Worm (Caenorhabditis elegans) whole organism, young adult: ENCODE data around the gene glb-34.

Source experiments
- B0019.2 ChIP-seq: fragments of 200-800 bp; sonication (Bioruptor generic); conservative IDR thresholded peaks from 2 replicates; pipeline ENCODE4 v1.3.6; 2022; ENCODE audit warnings: missing genetic modification reagents, missing genetic modification characterization, missing compliant biosample characterization
- B0261.1 ChIP-seq: sonication (generic microtip); optimal IDR thresholded peaks from 2 replicates; lab custom pipeline; 2016; ENCODE audit warnings: mild to moderate bottlenecking, missing genetic modification characterization, moderate library complexity, missing compliant biosample characterization
- B0336.3 ChIP-seq: fragments of 200-800 bp; sonication (Bioruptor generic); IDR thresholded peaks from 2 replicates; pipeline ENCODE4 v1.3.6; 2022; ENCODE audit warnings: missing genetic modification characterization, missing compliant biosample characterization
- C17E4.6 ChIP-seq: fragments of 200-800 bp; sonication (Bioruptor generic); IDR thresholded peaks from 2 replicates; pipeline ENCODE4 v1.3.6; 2022; ENCODE audit warnings: missing genetic modification reagents, missing genetic modification characterization, missing compliant biosample characterization
- F33H1.4 ChIP-seq: fragments of 200-800 bp; sonication (Bioruptor generic); IDR thresholded peaks from 2 replicates; pipeline ENCODE4 v1.3.6; 2022; ENCODE audit warnings: missing genetic modification reagents, missing genetic modification characterization, missing compliant biosample characterization
- F37B4.10 ChIP-seq: fragments of 200-800 bp; sonication (Bioruptor generic); IDR thresholded peaks from 2 replicates; pipeline ENCODE4 v1.3.6; 2022; ENCODE audit warnings: missing genetic modification characterization, missing compliant biosample characterization
- F52B5.7 ChIP-seq: sonication (generic microtip); optimal IDR thresholded peaks from 2 replicates; lab custom pipeline; 2016; ENCODE audit warnings: mild to moderate bottlenecking, missing genetic modification characterization, missing compliant biosample characterization
- F55B11.4 ChIP-seq: sonication (generic microtip); optimal IDR thresholded peaks from 2 replicates; lab custom pipeline; 2016; ENCODE audit warnings: missing compliant biosample characterization, missing genetic modification characterization, borderline replicate concordance; ENCODE audit not compliant: insufficient read depth
- K11D2.4 ChIP-seq: fragments of 200-800 bp; sonication (Bioruptor generic); IDR thresholded peaks from 2 replicates; pipeline ENCODE4 v1.3.6; 2022; ENCODE audit warnings: missing genetic modification reagents, missing genetic modification characterization, missing compliant biosample characterization
- K12H6.12 ChIP-seq: fragments of 200-800 bp; sonication (Bioruptor generic); optimal IDR thresholded peaks from 2 replicates; lab custom pipeline; 2018; ENCODE audit warnings: mild to moderate bottlenecking, missing genetic modification characterization, missing compliant biosample characterization
- T07F8.4 ChIP-seq: sonication (generic microtip); optimal IDR thresholded peaks from 2 replicates; lab custom pipeline; 2016; ENCODE audit warnings: mild to moderate bottlenecking, missing genetic modification characterization, moderate library complexity, missing compliant biosample characterization
- T26A5.8 ChIP-seq: sonication (generic microtip); optimal IDR thresholded peaks from 2 replicates; lab custom pipeline; 2016; ENCODE audit warnings: missing genetic modification characterization, missing compliant biosample characterization
- Y95B8A.8 ChIP-seq: fragments of 200-800 bp; sonication (Bioruptor generic); IDR thresholded peaks from 2 replicates; pipeline ENCODE4 v1.3.6; 2022; ENCODE audit warnings: missing genetic modification reagents, missing genetic modification characterization, missing compliant biosample characterization
- ZK185.1 ChIP-seq: sonication (generic microtip); optimal IDR thresholded peaks from 2 replicates; lab custom pipeline; 2016; ENCODE audit warnings: mild to moderate bottlenecking, missing genetic modification characterization, missing compliant biosample characterization; ENCODE audit not compliant: poor library complexity, severe bottlenecking
- aptf-2 ChIP-seq: fragments of 200-800 bp; sonication (Bioruptor generic); conservative IDR thresholded peaks from 2 replicates; pipeline ENCODE4 v1.3.6; 2022; ENCODE audit warnings: missing genetic modification reagents, missing genetic modification characterization, missing compliant biosample characterization
- atf-7 ChIP-seq: sonication (generic microtip); optimal IDR thresholded peaks from 2 replicates; lab custom pipeline; 2017; ENCODE audit warnings: mild to moderate bottlenecking, missing genetic modification characterization, missing compliant biosample characterization
- cebp-1 ChIP-seq, 2 experiments: fragments of 200-800 bp in 1 of 2; sonication (Bioruptor generic) in 1 of 2; sonication (generic microtip) in 1 of 2; IDR thresholded peaks in 1 of 2; optimal IDR thresholded peaks in 1 of 2; 2 replicates each; pipeline versions ENCODE4 v1.3.6 to Lab custom; 2017 to 2022; ENCODE audit warnings: missing compliant biosample characterization in 2 of 2, missing genetic modification characterization in 2 of 2, mild to moderate bottlenecking in 1 of 2, missing genetic modification reagents in 1 of 2, moderate library complexity in 1 of 2
- ceh-100 ChIP-seq: fragments of 200-800 bp; sonication (Bioruptor generic); IDR thresholded peaks from 2 replicates; pipeline ENCODE4 v1.3.6; 2022; ENCODE audit warnings: missing genetic modification reagents, missing genetic modification characterization, missing compliant biosample characterization
- ceh-27 ChIP-seq: fragments of 200-800 bp; sonication (Bioruptor generic); optimal IDR thresholded peaks from 2 replicates; lab custom pipeline; 2018; ENCODE audit warnings: mild to moderate bottlenecking, missing genetic modification characterization, moderate library complexity, missing compliant biosample characterization
- chd-7 ChIP-seq: sonication (generic microtip); optimal IDR thresholded peaks from 2 replicates; lab custom pipeline; 2016; ENCODE audit warnings: mild to moderate bottlenecking, missing genetic modification characterization, moderate library complexity, missing compliant biosample characterization
- dpff-1 ChIP-seq: sonication (generic microtip); optimal IDR thresholded peaks from 2 replicates; lab custom pipeline; 2017; ENCODE audit warnings: mild to moderate bottlenecking, missing genetic modification characterization, missing compliant biosample characterization
- efl-1 ChIP-seq: fragments of 150-350 bp; optimal IDR thresholded peaks from 2 replicates; lab custom pipeline; 2014; ENCODE audit warnings: missing biosample characterization, missing genetic modification reagents, missing genetic modification characterization
- ekl-4 ChIP-seq: fragments of 200-800 bp; sonication (Bioruptor generic); IDR thresholded peaks from 2 replicates; pipeline ENCODE4 v1.3.6; 2022; ENCODE audit warnings: missing genetic modification reagents, missing genetic modification characterization, missing compliant biosample characterization
- gei-17 ChIP-seq: fragments of 200-800 bp; sonication (Bioruptor generic); optimal IDR thresholded peaks from 2 replicates; lab custom pipeline; 2018; ENCODE audit warnings: mild to moderate bottlenecking, missing genetic modification characterization, missing compliant biosample characterization
- hmg-1.2 ChIP-seq: fragments of 200-800 bp; sonication (Bioruptor generic); IDR thresholded peaks from 2 replicates; pipeline ENCODE4 v1.3.6; 2022; ENCODE audit warnings: missing genetic modification reagents, missing genetic modification characterization, missing compliant biosample characterization
- hmg-20 ChIP-seq: fragments of 200-800 bp; sonication (Bioruptor generic); IDR thresholded peaks from 2 replicates; pipeline ENCODE4 v1.3.6; 2022; ENCODE audit warnings: missing genetic modification reagents, missing genetic modification characterization, missing compliant biosample characterization
- hsf-1 ChIP-seq: fragments of 200-800 bp; sonication (Bioruptor generic); IDR thresholded peaks from 2 replicates; pipeline ENCODE4 v1.3.6; 2022; ENCODE audit warnings: missing genetic modification reagents, missing genetic modification characterization, missing compliant biosample characterization
- lag-1 ChIP-seq: fragments of 200-800 bp; sonication (Bioruptor generic); IDR thresholded peaks from 2 replicates; pipeline ENCODE4 v1.3.6; 2022; ENCODE audit warnings: missing genetic modification reagents, missing genetic modification characterization, missing compliant biosample characterization
- lin-54 ChIP-seq: fragments of 200-800 bp; sonication (Bioruptor generic); optimal IDR thresholded peaks from 2 replicates; lab custom pipeline; 2018; ENCODE audit warnings: mild to moderate bottlenecking, missing genetic modification characterization, missing compliant biosample characterization
- lir-1 ChIP-seq: fragments of 200-800 bp; sonication (Bioruptor generic); conservative IDR thresholded peaks from 2 replicates; pipeline ENCODE4 v1.3.6; 2022; ENCODE audit warnings: missing genetic modification reagents, missing genetic modification characterization, missing compliant biosample characterization
- madf-8 ChIP-seq: fragments of 200-800 bp; sonication (Bioruptor generic); conservative IDR thresholded peaks from 2 replicates; pipeline ENCODE4 v1.3.6; 2022; ENCODE audit warnings: missing genetic modification reagents, missing genetic modification characterization, missing compliant biosample characterization
- nhr-120 ChIP-seq: fragments of 200-800 bp; sonication (Bioruptor generic); IDR thresholded peaks from 2 replicates; pipeline ENCODE4 v1.3.6; 2022; ENCODE audit warnings: missing genetic modification characterization, missing compliant biosample characterization
- nhr-90 ChIP-seq: sonication (generic microtip); optimal IDR thresholded peaks from 2 replicates; lab custom pipeline; 2016; ENCODE audit warnings: missing genotype, mild to moderate bottlenecking, missing genetic modification characterization, missing compliant biosample characterization
- pbrm-1 ChIP-seq: fragments of 200-800 bp; sonication (Bioruptor generic); IDR thresholded peaks from 2 replicates; pipeline ENCODE4 v1.3.6; 2022; ENCODE audit warnings: missing genetic modification reagents, missing genetic modification characterization, missing compliant biosample characterization
- rec-8 ChIP-seq, 2 experiments: sonication (generic microtip); optimal IDR thresholded peaks; 2 replicates each; lab custom pipeline; 2016; ENCODE audit warnings: mild to moderate bottlenecking in 2 of 2, missing genetic modification characterization in 2 of 2, missing genetic modification reagents in 2 of 2, missing genotype in 2 of 2, missing biosample characterization in 1 of 2, missing compliant biosample characterization in 1 of 2, moderate library complexity in 1 of 2
- rpc-1 ChIP-seq, 2 experiments: fragments of 150-350 bp in 1 of 2; sonication (generic microtip) in 1 of 2; optimal IDR thresholded peaks; 2 replicates each; lab custom pipeline; 2014 to 2018; ENCODE audit warnings: missing biosample characterization in 1 of 2, missing genetic modification characterization in 1 of 2, missing genetic modification reagents in 1 of 2, missing genotype in 1 of 2
- sdz-38 ChIP-seq: sonication (generic microtip); optimal IDR thresholded peaks from 2 replicates; lab custom pipeline; 2016; ENCODE audit warnings: missing genotype, missing genetic modification characterization, missing compliant biosample characterization
- snpc-1.3 ChIP-seq: sonication (generic microtip); optimal IDR thresholded peaks from 2 replicates; lab custom pipeline; 2017; ENCODE audit warnings: missing genetic modification characterization, mild to moderate bottlenecking, missing compliant biosample characterization, antibody characterized with exemption, moderate library complexity, missing genotype, missing genetic modification reagents; ENCODE audit not compliant: insufficient read depth
- snpc-4 ChIP-seq, 5 experiments: fragments of 150-350 bp in 1 of 5; sonication (generic microtip) in 4 of 5; optimal IDR thresholded peaks; 2 replicates each; lab custom pipeline; 2014 to 2018; ENCODE audit warnings: missing genetic modification characterization in 5 of 5, missing biosample characterization in 3 of 5, antibody characterized with exemption in 2 of 5, mild to moderate bottlenecking in 2 of 5, missing compliant biosample characterization in 2 of 5, missing genotype in 2 of 5, moderate library complexity in 2 of 5, missing genetic modification reagents in 1 of 5
- tbp1 ChIP-seq: fragments of 200-800 bp; sonication (Bioruptor generic); optimal IDR thresholded peaks from 2 replicates; lab custom pipeline; 2018; ENCODE audit warnings: mild to moderate bottlenecking, missing genetic modification characterization, missing compliant biosample characterization
- unc-62 ChIP-seq: fragments of 150-350 bp; optimal IDR thresholded peaks from 2 replicates; lab custom pipeline; 2014; ENCODE audit warnings: missing biosample characterization, missing genetic modification reagents, missing genetic modification characterization
- xnd-1 ChIP-seq: sonication (generic microtip); optimal IDR thresholded peaks from 2 replicates; lab custom pipeline; 2016; ENCODE audit warnings: missing genotype, missing genetic modification reagents, missing genetic modification characterization, missing compliant biosample characterization
- zfh-2 ChIP-seq: fragments of 200-800 bp; sonication (Bioruptor generic); conservative IDR thresholded peaks from 2 replicates; pipeline ENCODE4 v1.3.6; 2022; ENCODE audit warnings: missing genetic modification reagents, missing genetic modification characterization, missing compliant biosample characterization
- zim-3 ChIP-seq: sonication (generic microtip); optimal IDR thresholded peaks from 2 replicates; lab custom pipeline; 2017; ENCODE audit warnings: mild to moderate bottlenecking, missing genetic modification characterization, moderate library complexity, missing compliant biosample characterization
- ztf-6 ChIP-seq: fragments of 200-800 bp; sonication (Bioruptor generic); IDR thresholded peaks from 2 replicates; pipeline ENCODE4 v1.3.6; 2022; ENCODE audit warnings: missing genetic modification reagents, missing genetic modification characterization, missing compliant biosample characterization

The glb-34 gene

DNA sequence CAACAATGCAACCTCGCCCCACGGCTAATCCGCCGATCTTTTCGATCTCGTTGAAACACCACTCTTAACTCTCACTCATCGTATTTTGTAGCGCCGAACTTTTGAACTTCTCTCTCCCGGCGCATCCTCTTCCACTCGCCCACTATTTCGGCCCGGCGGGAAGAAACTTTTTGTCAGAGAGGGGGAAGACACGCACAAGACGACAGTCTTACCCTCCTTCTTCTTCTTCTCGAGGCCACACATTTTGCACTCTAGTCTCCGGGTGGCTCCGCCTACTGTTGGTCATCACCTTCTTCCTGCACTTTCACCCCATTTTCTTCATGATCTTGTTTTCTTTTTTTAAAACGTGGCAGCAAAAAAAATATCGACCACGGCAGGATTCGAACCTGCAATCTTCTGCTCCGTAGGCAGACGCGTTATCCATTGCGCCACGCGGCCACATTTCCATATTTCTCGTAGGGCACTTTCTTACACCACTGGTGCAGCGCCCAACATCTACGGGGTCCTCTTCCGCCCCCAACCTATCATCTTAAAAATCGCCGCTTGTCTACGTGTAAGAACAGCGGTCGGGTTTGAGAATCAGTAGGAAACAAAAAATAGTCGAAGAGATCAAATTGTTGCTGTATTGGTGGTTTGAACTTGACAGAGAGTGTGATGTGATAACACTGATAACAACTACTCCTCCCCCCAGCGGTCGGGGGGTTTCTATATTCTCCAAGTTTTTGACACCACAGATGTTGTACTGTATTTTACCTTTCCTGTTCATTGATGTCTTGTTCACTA lies 38.6 kb upstream of the glb-34 start (continued):
- peak; percentile 71 for TF ChIP-seq B0261.1 (tag; lab: Kevin White, UChicago)
- TF ChIP-seq ekl-4 (GFP tag; lab: Robert Waterston, UW), result no peak
- TF ChIP-seq hmg-20 (GFP tag; lab: Robert Waterston, UW), result no peak
- no peak for TF ChIP-seq nhr-120 (GFP tag; lab: Robert Waterston, UW)
- TF ChIP-seq ZK185.1 (tag; lab: Kevin White, UChicago), result no peak
- no peak for TF ChIP-seq C17E4.6
- no peak for TF ChIP-seq T07F8.4 (tag; lab: Kevin White, UChicago)
- peak; percentile 48; the same call in 1 of the 2 replicates for TF ChIP-seq pbrm-1
- peak; percentile 23; the same call in 1 of the 2 replicates for TF ChIP-seq F33H1.4 (GFP tag; lab: Robert Waterston, UW)
- no peak for TF ChIP-seq ceh-100 (GFP tag; lab: Robert Waterston, UW)
- TF ChIP-seq gei-17, result no peak
- TF ChIP-seq B0336.3, result peak; percentile 67; the same call in 1 of the 2 replicates
- peak; percentile 88 for TF ChIP-seq tbp1 (GFP tag; lab: Kevin White, UChicago)
- TF ChIP-seq snpc-1.3, result peak; percentile 52
- TF ChIP-seq sdz-38, result no peak
- TF ChIP-seq K11D2.4 (GFP tag; lab: Robert Waterston, UW), result no peak
- peak; percentile 88 for TF ChIP-seq snpc-4 (GFP tag; optimal IDR thresholded peaks at IDR 0.05; lab: Kevin White, UChicago)
- peak; percentile 23 to 98 (median 94) for TF ChIP-seq snpc-4 (tag; optimal IDR thresholded peaks at IDR 0.05; lab: Kevin White, UChicago)
- TF ChIP-seq rpc-1 (optimal IDR thresholded peaks at IDR 0.05; lab: Kevin White, UChicago), result peak; percentile 52
- TF ChIP-seq rpc-1 (tag; optimal IDR thresholded peaks at IDR 0.05; lab: Kevin White, UChicago), result peak; percentile 76
- no peak for TF ChIP-seq lin-54 (GFP tag; lab: Kevin White, UChicago)
- TF ChIP-seq hmg-1.2, result peak; percentile 41; the same call in 1 of the 2 replicates
- TF ChIP-seq nhr-90, result peak; percentile 51
- peak; percentile 4; the same call in 1 of the 2 replicates for TF ChIP-seq lir-1 (GFP tag; lab: Robert Waterston, UW)
- TF ChIP-seq aptf-2, result no peak
- TF ChIP-seq K12H6.12, result no peak
- no peak for TF ChIP-seq F52B5.7 (tag; lab: Kevin White, UChicago)
- TF ChIP-seq atf-7, result no peak
- peak; percentile 39 for TF ChIP-seq zim-3 (tag; lab: Kevin White, UChicago)
- TF ChIP-seq dpff-1 (tag; lab: Kevin White, UChicago), result no peak
- no peak for TF ChIP-seq efl-1 (GFP tag; lab: Kevin White, UChicago)
- no peak for TF ChIP-seq cebp-1 (GFP tag; IDR thresholded peaks at IDR 0.05; lab: Robert Waterston, UW)
- peak; percentile 54 for TF ChIP-seq cebp-1 (tag; optimal IDR thresholded peaks at IDR 0.05; lab: Kevin White, UChicago)
- no peak for TF ChIP-seq rec-8 (tag; optimal IDR thresholded peaks at IDR 0.05; lab: Kevin White, UChicago)
- no peak for TF ChIP-seq F55B11.4
- TF ChIP-seq zfh-2 (GFP tag; lab: Robert Waterston, UW), result no peak; the same call in none of the 2 replicates
- peak; percentile 5 for TF ChIP-seq T26A5.8 (tag; lab: Kevin White, UChicago)
- TF ChIP-seq Y95B8A.8, result no peak
- no peak for TF ChIP-seq xnd-1
- TF ChIP-seq ceh-27 (GFP tag; lab: Kevin White, UChicago), result peak; percentile 24
- TF ChIP-seq unc-62 (GFP tag; lab: Kevin White, UChicago), result no peak
- no peak for TF ChIP-seq ztf-6
- TF ChIP-seq B0019.2, result no peak
- TF ChIP-seq lag-1 (GFP tag; lab: Robert Waterston, UW), result no peak
- peak; percentile 26 for TF ChIP-seq madf-8 (GFP tag; lab: Robert Waterston, UW)
- no peak for TF ChIP-seq F37B4.10 (GFP tag; lab: Robert Waterston, UW)
- 0 out of 2 replicates have a peak, but pooled peaks have one; percentile 5 for TF ChIP-seq hsf-1 (GFP tag; lab: Robert Waterston, UW)
- no peak for TF ChIP-seq chd-7 (tag; lab: Kevin White, UChicago)
